Fruit fly (Drosophila melanogaster) whole organism, embryonic: Measurements from ENCODE around the gene Ufsp2.

ENCODE experiments used
- Atf3 ChIP-seq: fragments of 200-800 bp; sonication (Bioruptor generic); optimal IDR thresholded peaks from 3 replicates; lab custom pipeline; 2016; ENCODE audit warnings: missing biosample characterization, missing genetic modification characterization
- CG12104 ChIP-seq: fragments of 200-800 bp; sonication (Bioruptor generic); optimal IDR thresholded peaks from 3 replicates; lab custom pipeline; 2016; ENCODE audit warnings: missing biosample characterization, missing genetic modification characterization
- CG2129 ChIP-seq: fragments of 200-800 bp; sonication (Bioruptor generic); IDR thresholded peaks from 2 replicates; pipeline ENCODE4 v1.3.6; 2022; ENCODE audit warnings: missing biosample characterization, missing genetic modification characterization; ENCODE audit not compliant: partially characterized antibody
- CG7928 ChIP-seq: fragments of 200-800 bp; sonication (Bioruptor generic); optimal IDR thresholded peaks from 2 replicates; lab custom pipeline; 2017; ENCODE audit warnings: missing biosample characterization, mild to moderate bottlenecking, missing genetic modification characterization
- CG9817 ChIP-seq: fragments of 200-800 bp; sonication (Bioruptor generic); optimal IDR thresholded peaks from 2 replicates; lab custom pipeline; 2018; ENCODE audit warnings: missing biosample characterization, mild to moderate bottlenecking, missing genetic modification characterization, moderate library complexity
- HLH4C ChIP-seq: fragments of 200-800 bp; sonication (Bioruptor generic); IDR thresholded peaks from 3 replicates; pipeline ENCODE4 v1.3.6; 2022; ENCODE audit warnings: missing biosample characterization, missing genetic modification characterization; ENCODE audit not compliant: partially characterized antibody
- Hr51 ChIP-seq, 2 experiments: fragments of 200-800 bp; sonication (Bioruptor generic); optimal IDR thresholded peaks; 2 replicates in 1 of 2; 3 replicates in 1 of 2; lab custom pipeline; 2016 to 2018; ENCODE audit warnings: missing biosample characterization in 2 of 2, missing genetic modification characterization in 2 of 2, mild to moderate bottlenecking in 1 of 2, moderate library complexity in 1 of 2
- ato ChIP-seq: fragments of 200-800 bp; sonication (Bioruptor generic); IDR thresholded peaks from 2 replicates; pipeline ENCODE4 v1.3.6; 2022; ENCODE audit warnings: missing biosample characterization, missing genetic modification characterization; ENCODE audit not compliant: partially characterized antibody
- bsh ChIP-seq, 2 experiments: fragments of 200-800 bp; sonication (Bioruptor generic); optimal IDR thresholded peaks; 2 replicates each; lab custom pipeline; 2017 to 2018; ENCODE audit warnings: mild to moderate bottlenecking in 2 of 2, missing biosample characterization in 2 of 2, missing genetic modification characterization in 2 of 2, moderate library complexity in 1 of 2
- pho ChIP-seq: fragments of 200-800 bp; sonication (Bioruptor generic); optimal IDR thresholded peaks from 2 replicates; lab custom pipeline; 2016; ENCODE audit warnings: missing biosample characterization, missing genetic modification characterization
- psq ChIP-seq: fragments of 200-800 bp; sonication (Bioruptor generic); optimal IDR thresholded peaks from 2 replicates; lab custom pipeline; 2017; ENCODE audit warnings: missing biosample characterization, missing genetic modification characterization
- stwl ChIP-seq: fragments of 200-800 bp; sonication (Bioruptor generic); optimal IDR thresholded peaks from 3 replicates; lab custom pipeline; 2018; ENCODE audit warnings: missing biosample characterization, mild to moderate bottlenecking, missing genetic modification characterization, moderate library complexity
- zfh1 ChIP-seq: fragments of 200-800 bp; sonication (Bioruptor generic); IDR thresholded peaks from 3 replicates; pipeline ENCODE4 v1.3.6; 2022; ENCODE audit warnings: missing biosample characterization, missing genetic modification characterization

dm6 chr3L:15538582-15539490 is 37.5 kb upstream of the Ufsp2 start:
- TF ChIP-seq CG2129 (no peak), Hr51 (GFP tag; optimal IDR thresholded peaks at IDR 0.05; lab: Kevin White, UChicago) (no peak), zfh1 (GFP tag; lab: Robert Waterston, UW) (no peak), psq (GFP tag; lab: Kevin White, UChicago) (no peak), CG12104 (GFP tag; lab: Kevin White, UChicago) (no peak), CG9817 (tag; lab: Kevin White, UChicago) (no peak), bsh (GFP tag; optimal IDR thresholded peaks at IDR 0.05; lab: Kevin White, UChicago) (no peak), pho (no peak), Atf3 (no peak), CG7928 (GFP tag; lab: Kevin White, UChicago) (no peak), ato (GFP tag; lab: Robert Waterston, UW) (no peak), stwl (tag; lab: Kevin White, UChicago) (no peak), HLH4C (GFP tag; lab: Robert Waterston, UW) (no peak)
